Fruit fly (Drosophila melanogaster): ENCODE measurements around the gene CG12945.

CG12945 gene

dm6 chr3R:9791177-9791806, at the start of gene CG12945, which contains the start of gene CG8507:
Gene CG12945 (minus strand): TSS chr3R:9791221.
Gene CG8507 (plus strand): TSS chr3R:9791483.
- TF ChIP-seq Jra (GFP tag; optimal IDR thresholded peaks at IDR 0.05) (peak; percentile 37), Sp1 (GFP tag; optimal IDR thresholded peaks at IDR 0.05) (peak; percentile 68), HLH106 (tag; optimal IDR thresholded peaks at IDR 0.05) (peak; percentile 76), psq (GFP tag; optimal IDR thresholded peaks at IDR 0.05) (peak; percentile 48), dsf (GFP tag; optimal IDR thresholded peaks at IDR 0.05; ENCODE audit: borderline replicate concordance) (no peak), sv (GFP tag; optimal IDR thresholded peaks at IDR 0.05) (peak; percentile 43), sage (GFP tag; optimal IDR thresholded peaks at IDR 0.05) (no peak), N (GFP tag; optimal IDR thresholded peaks at IDR 0.05) (no peak), Myc (optimal IDR thresholded peaks at IDR 0.05) (peak; percentile 92), foxo (GFP tag; optimal IDR thresholded peaks at IDR 0.05) (peak in 1 of 2 experiments; percentile 68), lola (GFP tag; optimal IDR thresholded peaks at IDR 0.05) (no peak), h (GFP tag; optimal IDR thresholded peaks at IDR 0.05) (peak; percentile 65), ey (GFP tag; optimal IDR thresholded peaks at IDR 0.05) (peak; percentile 46), woc (GFP tag; optimal IDR thresholded peaks at IDR 0.05) (peak; percentile 91), pan (optimal IDR thresholded peaks at IDR 0.05) (no peak), br (GFP tag; optimal IDR thresholded peaks at IDR 0.05) (peak; percentile 32), OdsH (GFP tag; optimal IDR thresholded peaks at IDR 0.05) (peak; percentile 23), CG9705 (GFP tag; optimal IDR thresholded peaks at IDR 0.05) (peak; percentile 52), Rel (GFP tag; optimal IDR thresholded peaks at IDR 0.05) (no peak), Rel (tag; optimal IDR thresholded peaks at IDR 0.05) (peak; percentile 94)

dm6 chr3R:9823723-9824122, 32.7 kb upstream of the CG12945 start, which contains the start of gene CG34302:
Gene CG34302 (minus strand): TSS chr3R:9823823.
- TF ChIP-seq Hr78 (GFP tag; optimal IDR thresholded peaks at IDR 0.05) (no peak), OdsH (GFP tag; optimal IDR thresholded peaks at IDR 0.05) (no peak), br (GFP tag; optimal IDR thresholded peaks at IDR 0.05) (no peak), Rel (GFP tag; optimal IDR thresholded peaks at IDR 0.05) (no peak), Rel (tag; optimal IDR thresholded peaks at IDR 0.05) (no peak), Hr83 (GFP tag; optimal IDR thresholded peaks at IDR 0.05; ENCODE audit: poor library complexity, severe bottlenecking) (no peak), GATAd (GFP tag; optimal IDR thresholded peaks at IDR 0.05) (no peak), Hnf4 (GFP tag; optimal IDR thresholded peaks at IDR 0.05) (no peak), Mio (GFP tag; optimal IDR thresholded peaks at IDR 0.05) (no peak), Vsx2 (GFP tag; optimal IDR thresholded peaks at IDR 0.05; ENCODE audit: partially characterized antibody) (no peak), Dif (GFP tag; optimal IDR thresholded peaks at IDR 0.05; ENCODE audit: partially characterized antibody) (no peak), lola (GFP tag; optimal IDR thresholded peaks at IDR 0.05) (no peak), h (GFP tag; optimal IDR thresholded peaks at IDR 0.05) (no peak), sv (GFP tag; optimal IDR thresholded peaks at IDR 0.05) (no peak), CG32264 (GFP tag; optimal IDR thresholded peaks at IDR 0.05) (no peak), psq (GFP tag; optimal IDR thresholded peaks at IDR 0.05) (no peak), Abd-B (GFP tag; optimal IDR thresholded peaks at IDR 0.05) (no peak), brk (GFP tag; optimal IDR thresholded peaks at IDR 0.05) (no peak)

- TF ChIP-seq h (GFP tag; optimal IDR thresholded peaks at IDR 0.05) = no peak
- no peak for TF ChIP-seq woc (GFP tag; optimal IDR thresholded peaks at IDR 0.05)
- TF ChIP-seq Dfd (GFP tag; optimal IDR thresholded peaks at IDR 0.05) = no peak
- no peak for TF ChIP-seq Mio (GFP tag; optimal IDR thresholded peaks at IDR 0.05)
- TF ChIP-seq N (GFP tag; optimal IDR thresholded peaks at IDR 0.05) = no peak
- TF ChIP-seq Sp1 (GFP tag; optimal IDR thresholded peaks at IDR 0.05) = no peak
- TF ChIP-seq dsf (GFP tag; optimal IDR thresholded peaks at IDR 0.05; ENCODE audit: borderline replicate concordance) = no peak
- TF ChIP-seq Myc (optimal IDR thresholded peaks at IDR 0.05) = no peak
- no peak for TF ChIP-seq br (GFP tag; optimal IDR thresholded peaks at IDR 0.05)
- TF ChIP-seq lola (GFP tag; optimal IDR thresholded peaks at IDR 0.05) = no peak
- TF ChIP-seq Hr78 (GFP tag; optimal IDR thresholded peaks at IDR 0.05) = no peak
- TF ChIP-seq Hnf4 (GFP tag; optimal IDR thresholded peaks at IDR 0.05) = no peak
Observed at dm6 chr3R:9821091-9821490, 30.1 kb upstream of the CG12945 start, which contains the start of gene CG42857. Gene CG42857 (minus strand): TSS chr3R:9821191.

- no peak for TF ChIP-seq tai (GFP tag; optimal IDR thresholded peaks at IDR 0.05)
- no peak for TF ChIP-seq Rel (GFP tag; optimal IDR thresholded peaks at IDR 0.05)
- TF ChIP-seq Rel (tag; optimal IDR thresholded peaks at IDR 0.05) = no peak
- no peak for TF ChIP-seq Hnf4 (GFP tag; optimal IDR thresholded peaks at IDR 0.05)
- TF ChIP-seq HLH106 (tag; optimal IDR thresholded peaks at IDR 0.05) = no peak
- TF ChIP-seq sv (GFP tag; optimal IDR thresholded peaks at IDR 0.05) = no peak
- TF ChIP-seq ey (GFP tag; optimal IDR thresholded peaks at IDR 0.05) = no peak
- TF ChIP-seq CG32264 (GFP tag; optimal IDR thresholded peaks at IDR 0.05) = no peak
- TF ChIP-seq Mio (GFP tag; optimal IDR thresholded peaks at IDR 0.05) = no peak
- no peak for TF ChIP-seq lola (GFP tag; optimal IDR thresholded peaks at IDR 0.05)
- no peak for TF ChIP-seq GATAd (GFP tag; optimal IDR thresholded peaks at IDR 0.05)
- no peak for TF ChIP-seq CrebA (GFP tag; optimal IDR thresholded peaks at IDR 0.05; ENCODE audit: borderline replicate concordance)
- no peak for TF ChIP-seq dsf (GFP tag; optimal IDR thresholded peaks at IDR 0.05; ENCODE audit: borderline replicate concordance)
- TF ChIP-seq foxo (GFP tag; optimal IDR thresholded peaks at IDR 0.05) = no peak
Observed at dm6 chr3R:9819777-9820176, 28.8 kb upstream of the CG12945 start, which contains the start of gene CG9458. Gene CG9458 (minus strand): TSS chr3R:9819877.
